Fruit fly (Drosophila melanogaster): ENCODE measurements around the gene jumu.

The jumu gene

dm6 chr3R:10349987-10350386, at the start of gene jumu:
Gene jumu (plus strand): TSS chr3R:10350182.
- TF ChIP-seq achi (GFP tag; optimal IDR thresholded peaks at IDR 0.05) (no peak), cyc (GFP tag; optimal IDR thresholded peaks at IDR 0.05) (no peak), CG8632 (GFP tag; optimal IDR thresholded peaks at IDR 0.05) (no peak), lz (GFP tag; optimal IDR thresholded peaks at IDR 0.05) (no peak), topi (GFP tag; optimal IDR thresholded peaks at IDR 0.05) (no peak), CG6276 (GFP tag; optimal IDR thresholded peaks at IDR 0.05) (no peak), CG6163 (GFP tag; IDR thresholded peaks at IDR 0.05) (no peak), CG32006 (GFP tag; optimal IDR thresholded peaks at IDR 0.05) (no peak), Met (GFP tag; optimal IDR thresholded peaks at IDR 0.05) (no peak), fkh (GFP tag; optimal IDR thresholded peaks at IDR 0.05) (no peak), CG7368 (GFP tag; optimal IDR thresholded peaks at IDR 0.05) (no peak), CG34406 (GFP tag; optimal IDR thresholded peaks at IDR 0.05) (no peak), Lpt (GFP tag; optimal IDR thresholded peaks at IDR 0.05) (no peak), CG6808 (GFP tag; optimal IDR thresholded peaks at IDR 0.05) (no peak), Hr4 (GFP tag; optimal IDR thresholded peaks at IDR 0.05) (no peak), Sox102F (GFP tag; optimal IDR thresholded peaks at IDR 0.05) (no peak), dac (GFP tag; optimal IDR thresholded peaks at IDR 0.05) (no peak), Gug (GFP tag; IDR thresholded peaks at IDR 0.05) (no peak), vri (GFP tag; optimal IDR thresholded peaks at IDR 0.05) (no peak), Eip78C (GFP tag) (peak; percentile 72), acj6 (GFP tag; optimal IDR thresholded peaks at IDR 0.05) (no peak), CG16779 (tag; optimal IDR thresholded peaks at IDR 0.05) (no peak), CG10631 (GFP tag; optimal IDR thresholded peaks at IDR 0.05) (no peak), CG3919 (GFP tag; optimal IDR thresholded peaks at IDR 0.05) (no peak), CG15336 (GFP tag; IDR thresholded peaks at IDR 0.05) (no peak), eg (GFP tag; IDR thresholded peaks at IDR 0.05) (no peak), fd59A (GFP tag; optimal IDR thresholded peaks at IDR 0.05) (no peak), pdm3 (GFP tag; optimal IDR thresholded peaks at IDR 0.05) (no peak), CG8119 (GFP tag; IDR thresholded peaks at IDR 0.05) (no peak), svp (GFP tag) (peak; percentile 50), spab (GFP tag; optimal IDR thresholded peaks at IDR 0.05) (no peak), CG8319 (GFP tag; optimal IDR thresholded peaks at IDR 0.05) (peak; percentile 8), fd85E (GFP tag; optimal IDR thresholded peaks at IDR 0.05) (no peak), CG31627 (GFP tag; optimal IDR thresholded peaks at IDR 0.05) (no peak), CG4318 (GFP tag; optimal IDR thresholded peaks at IDR 0.05) (no peak), Ets21C (GFP tag; optimal IDR thresholded peaks at IDR 0.05) (no peak), Sox14 (GFP tag; optimal IDR thresholded peaks at IDR 0.05) (peak; percentile 53), Blimp-1 (GFP tag; optimal IDR thresholded peaks at IDR 0.05) (no peak), Hr38 (GFP tag; optimal IDR thresholded peaks at IDR 0.05) (no peak), OdsH (GFP tag; optimal IDR thresholded peaks at IDR 0.05) (no peak), CG11294 (GFP tag; IDR thresholded peaks at IDR 0.05) (no peak), CG3032 (tag; optimal IDR thresholded peaks at IDR 0.05) (peak; percentile 7), CG10669 (GFP tag; optimal IDR thresholded peaks at IDR 0.05) (no peak), net (GFP tag; optimal IDR thresholded peaks at IDR 0.05) (no peak), CG6854 (GFP tag; optimal IDR thresholded peaks at IDR 0.05) (no peak), CG11762 (GFP tag; optimal IDR thresholded peaks at IDR 0.05; ENCODE audit: insufficient read depth) (no peak), Ets96B (tag; optimal IDR thresholded peaks at IDR 0.05) (no peak), Eip93F (GFP tag; optimal IDR thresholded peaks at IDR 0.05) (no peak), dsx (GFP tag; optimal IDR thresholded peaks at IDR 0.05; ENCODE audit: poor library complexity, severe bottlenecking) (no peak), Smox (GFP tag; optimal IDR thresholded peaks at IDR 0.05) (no peak), Sox15 (GFP tag; optimal IDR thresholded peaks at IDR 0.05) (no peak), CG6792 (GFP tag; optimal IDR thresholded peaks at IDR 0.05) (no peak), CG9139 (GFP tag; optimal IDR thresholded peaks at IDR 0.05) (no peak), ss (GFP tag; optimal IDR thresholded peaks at IDR 0.05) (peak in 1 of 2 experiments; percentile 17)
